Worm (Caenorhabditis elegans) whole organism, L4/young adult: Measurements from ENCODE around the gene T13C5.9.

ENCODE experiments used
- dao-5 ChIP-seq: sonication (generic microtip); optimal IDR thresholded peaks from 2 replicates; lab custom pipeline; 2016; ENCODE audit warnings: missing genotype, missing genetic modification characterization, moderate library complexity, missing compliant biosample characterization
- him-1 ChIP-seq: sonication (generic microtip); optimal IDR thresholded peaks from 2 replicates; lab custom pipeline; 2016; ENCODE audit warnings: missing genotype, missing genetic modification reagents, missing genetic modification characterization, missing compliant biosample characterization

DNA sequence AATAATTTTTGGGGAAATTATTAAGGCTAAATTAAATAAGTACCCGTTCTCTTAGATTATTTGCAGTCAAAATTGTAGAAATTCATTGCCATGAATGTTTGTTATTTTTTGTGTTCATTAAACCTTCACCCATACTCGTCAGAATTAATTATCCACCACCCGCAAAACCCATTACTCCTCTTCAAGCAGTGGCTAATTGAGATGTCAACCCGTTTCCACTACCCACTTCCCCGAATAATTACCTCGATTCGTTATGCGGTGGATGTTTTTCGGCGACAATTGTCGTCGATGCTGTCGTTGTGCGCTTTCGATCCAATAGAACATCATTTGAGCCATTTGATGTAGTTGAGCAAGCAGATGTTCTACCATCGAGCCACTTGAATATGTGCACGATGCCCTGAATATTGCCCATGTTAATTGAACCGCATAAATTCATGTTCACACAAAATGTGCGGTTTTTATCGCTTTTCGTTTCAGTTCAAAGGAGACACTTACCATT, 21.3 kb downstream of the T13C5.9 start:
- no peak for TF ChIP-seq dao-5
- TF ChIP-seq him-1 (tag; lab: Kevin White, UChicago), result no peak
